Fruit fly (Drosophila melanogaster) whole organism, prepupa: ENCODE measurements around the gene Lsd-2.

Experiments used
- Blimp-1 ChIP-seq: fragments of 200-800 bp; sonication (Bioruptor generic); optimal IDR thresholded peaks from 3 replicates; lab custom pipeline; 2017; ENCODE audit warnings: missing biosample characterization, missing genetic modification characterization, mild to moderate bottlenecking, moderate library complexity, missing genetic modification reagents
- CG10631 ChIP-seq: fragments of 200-800 bp; sonication (Bioruptor generic); optimal IDR thresholded peaks from 2 replicates; lab custom pipeline; 2016; ENCODE audit warnings: missing biosample characterization, missing genetic modification characterization
- CG10669 ChIP-seq: fragments of 200-800 bp; sonication (Bioruptor generic); optimal IDR thresholded peaks from 3 replicates; lab custom pipeline; 2018; ENCODE audit warnings: missing biosample characterization, mild to moderate bottlenecking, missing genetic modification characterization, moderate library complexity
- CG11762 ChIP-seq: fragments of 200-800 bp; sonication (Bioruptor generic); optimal IDR thresholded peaks from 3 replicates; lab custom pipeline; 2016; ENCODE audit warnings: missing biosample characterization, missing genetic modification characterization; ENCODE audit not compliant: insufficient read depth
- CG11902 ChIP-seq: fragments of 200-800 bp; sonication (Bioruptor generic); optimal IDR thresholded peaks from 3 replicates; lab custom pipeline; 2016; ENCODE audit warnings: missing biosample characterization, missing genetic modification characterization
- CG15336 ChIP-seq: fragments of 200-800 bp; sonication (Bioruptor generic); IDR thresholded peaks from 2 replicates; pipeline ENCODE4 v1.3.6; 2022; ENCODE audit warnings: missing biosample characterization, missing genetic modification characterization
- CG16779 ChIP-seq: fragments of 200-800 bp; sonication (Bioruptor generic); optimal IDR thresholded peaks from 3 replicates; lab custom pipeline; 2017; ENCODE audit warnings: missing biosample characterization, mild to moderate bottlenecking, missing genetic modification characterization
- CG3032 ChIP-seq: fragments of 200-800 bp; optimal IDR thresholded peaks from 2 replicates; lab custom pipeline; 2019; ENCODE audit warnings: missing biosample characterization, mild to moderate bottlenecking, missing genetic modification characterization, moderate library complexity
- CG31627 ChIP-seq: fragments of 200-800 bp; sonication (Bioruptor generic); optimal IDR thresholded peaks from 3 replicates; lab custom pipeline; 2016; ENCODE audit warnings: missing biosample characterization, missing genetic modification characterization
- CG32006 ChIP-seq: fragments of 200-800 bp; sonication (Bioruptor generic); optimal IDR thresholded peaks from 3 replicates; lab custom pipeline; 2017; ENCODE audit warnings: missing biosample characterization, mild to moderate bottlenecking, missing genetic modification characterization
- CG34406 ChIP-seq: fragments of 200-800 bp; sonication (Bioruptor generic); optimal IDR thresholded peaks from 3 replicates; lab custom pipeline; 2016; ENCODE audit warnings: missing biosample characterization, missing genetic modification characterization
- CG3919 ChIP-seq: fragments of 200-800 bp; sonication (Bioruptor generic); optimal IDR thresholded peaks from 3 replicates; lab custom pipeline; 2016; ENCODE audit warnings: missing biosample characterization, missing genetic modification characterization
- CG4318 ChIP-seq: fragments of 200-800 bp; sonication (Bioruptor generic); optimal IDR thresholded peaks from 3 replicates; lab custom pipeline; 2017; ENCODE audit warnings: missing biosample characterization, mild to moderate bottlenecking, missing genetic modification characterization
- CG6163 ChIP-seq: fragments of 200-800 bp; sonication (Bioruptor generic); IDR thresholded peaks from 3 replicates; pipeline ENCODE4 v1.3.6; 2022; ENCODE audit warnings: missing biosample characterization, missing genetic modification characterization
- CG6276 ChIP-seq: fragments of 200-800 bp; sonication (Bioruptor generic); optimal IDR thresholded peaks from 2 replicates; lab custom pipeline; 2017; ENCODE audit warnings: missing biosample characterization, mild to moderate bottlenecking, missing genetic modification characterization
- CG6792 ChIP-seq: fragments of 200-800 bp; sonication (Bioruptor generic); optimal IDR thresholded peaks from 3 replicates; lab custom pipeline; 2016; ENCODE audit warnings: missing biosample characterization, missing genetic modification characterization
- CG6808 ChIP-seq: fragments of 200-800 bp; sonication (Bioruptor generic); optimal IDR thresholded peaks from 3 replicates; lab custom pipeline; 2017; ENCODE audit warnings: missing biosample characterization, missing genetic modification characterization, mild to moderate bottlenecking, moderate library complexity, missing genetic modification reagents
- CG6854 ChIP-seq: fragments of 200-800 bp; sonication (Bioruptor generic); optimal IDR thresholded peaks from 2 replicates; lab custom pipeline; 2017; ENCODE audit warnings: missing biosample characterization, mild to moderate bottlenecking, missing genetic modification characterization
- CG7368 ChIP-seq: fragments of 200-800 bp; sonication (Bioruptor generic); optimal IDR thresholded peaks from 3 replicates; lab custom pipeline; 2016; ENCODE audit warnings: missing biosample characterization, missing genetic modification characterization
- CG8119 ChIP-seq: fragments of 200-800 bp; sonication (Bioruptor generic); IDR thresholded peaks from 3 replicates; pipeline ENCODE4 v1.3.6; 2022; ENCODE audit warnings: missing biosample characterization, missing genetic modification characterization
- CG8319 ChIP-seq: fragments of 200-800 bp; sonication (Bioruptor generic); optimal IDR thresholded peaks from 3 replicates; lab custom pipeline; 2016; ENCODE audit warnings: missing biosample characterization, missing genetic modification characterization
- CG8632 ChIP-seq: fragments of 200-800 bp; sonication (Bioruptor generic); optimal IDR thresholded peaks from 3 replicates; lab custom pipeline; 2016; ENCODE audit warnings: missing biosample characterization, missing genetic modification characterization
- CG9139 ChIP-seq: fragments of 200-800 bp; sonication (Bioruptor generic); optimal IDR thresholded peaks from 3 replicates; lab custom pipeline; 2017; ENCODE audit warnings: missing biosample characterization, mild to moderate bottlenecking, missing genetic modification characterization
- Eip78C ChIP-seq: fragments of 200-800 bp; sonication (Bioruptor generic); peaks from one replicate; lab custom pipeline; 2016; ENCODE audit warnings: missing biosample characterization, missing genetic modification characterization
- Eip93F ChIP-seq: fragments of 200-800 bp; sonication (Bioruptor generic); optimal IDR thresholded peaks from 2 replicates; lab custom pipeline; 2016; ENCODE audit warnings: missing biosample characterization, mild to moderate bottlenecking, missing genetic modification characterization
- Ets21C ChIP-seq: fragments of 200-800 bp; sonication (Bioruptor generic); optimal IDR thresholded peaks from 3 replicates; lab custom pipeline; 2016; ENCODE audit warnings: missing biosample characterization, missing genetic modification characterization
- Gug ChIP-seq: fragments of 200-800 bp; sonication (Bioruptor generic); IDR thresholded peaks from 2 replicates; pipeline ENCODE4 v1.3.6; 2022; ENCODE audit warnings: missing biosample characterization, missing genetic modification characterization
- Hr38 ChIP-seq: sonication (Bioruptor generic); optimal IDR thresholded peaks from 2 replicates; lab custom pipeline; 2016; ENCODE audit warnings: missing biosample characterization, missing genetic modification characterization
- Hr39 ChIP-seq: fragments of 200-800 bp; sonication (Bioruptor generic); optimal IDR thresholded peaks from 2 replicates; lab custom pipeline; 2016; ENCODE audit warnings: missing biosample characterization, missing genetic modification characterization
- Hr4 ChIP-seq: fragments of 200-800 bp; sonication (Bioruptor generic); optimal IDR thresholded peaks from 3 replicates; lab custom pipeline; 2016; ENCODE audit warnings: missing biosample characterization, missing genetic modification characterization
- Lpt ChIP-seq: fragments of 200-800 bp; sonication (Bioruptor generic); optimal IDR thresholded peaks from 3 replicates; lab custom pipeline; 2016; ENCODE audit warnings: missing biosample characterization, missing genetic modification characterization
- Met ChIP-seq: fragments of 200-800 bp; sonication (Bioruptor generic); optimal IDR thresholded peaks from 3 replicates; lab custom pipeline; 2016; ENCODE audit warnings: missing biosample characterization, missing genetic modification characterization
- OdsH ChIP-seq: fragments of 200-800 bp; sonication (Bioruptor generic); optimal IDR thresholded peaks from 3 replicates; lab custom pipeline; 2016; ENCODE audit warnings: missing biosample characterization, missing genetic modification characterization
- Smox ChIP-seq: fragments of 200-800 bp; sonication (Bioruptor generic); optimal IDR thresholded peaks from 3 replicates; lab custom pipeline; 2016; ENCODE audit warnings: missing biosample characterization, missing genetic modification characterization
- Sox102F ChIP-seq: fragments of 200-800 bp; sonication (Bioruptor generic); optimal IDR thresholded peaks from 2 replicates; lab custom pipeline; 2016; ENCODE audit warnings: missing biosample characterization, mild to moderate bottlenecking, missing genetic modification characterization
- Sox15 ChIP-seq: fragments of 200-800 bp; sonication (Bioruptor generic); optimal IDR thresholded peaks from 3 replicates; lab custom pipeline; 2016; ENCODE audit warnings: missing biosample characterization, missing genetic modification characterization
- cyc ChIP-seq: fragments of 200-800 bp; sonication (Bioruptor generic); optimal IDR thresholded peaks from 3 replicates; lab custom pipeline; 2016; ENCODE audit warnings: missing biosample characterization, missing genetic modification characterization
- dac ChIP-seq: fragments of 200-800 bp; sonication (Bioruptor generic); optimal IDR thresholded peaks from 2 replicates; lab custom pipeline; 2017; ENCODE audit warnings: missing biosample characterization, mild to moderate bottlenecking, missing genetic modification characterization
- dsx ChIP-seq: fragments of 200-800 bp; optimal IDR thresholded peaks from 3 replicates; lab custom pipeline; 2019; ENCODE audit warnings: missing biosample characterization, mild to moderate bottlenecking, missing genetic modification characterization, moderate library complexity; ENCODE audit not compliant: poor library complexity, severe bottlenecking
- eg ChIP-seq: fragments of 200-800 bp; sonication (Bioruptor generic); IDR thresholded peaks from 3 replicates; pipeline ENCODE4 v1.3.6; 2022; ENCODE audit warnings: missing biosample characterization, missing genetic modification characterization
- esn ChIP-seq: fragments of 200-800 bp; sonication (Bioruptor generic); optimal IDR thresholded peaks from 2 replicates; lab custom pipeline; 2016; ENCODE audit warnings: missing biosample characterization, mild to moderate bottlenecking, missing genetic modification characterization, moderate library complexity
- fd59A ChIP-seq: fragments of 200-800 bp; sonication (Bioruptor generic); optimal IDR thresholded peaks from 2 replicates; lab custom pipeline; 2017; ENCODE audit warnings: missing biosample characterization, mild to moderate bottlenecking, missing genetic modification characterization, missing genetic modification reagents
- fd85E ChIP-seq: fragments of 200-800 bp; sonication (Bioruptor generic); optimal IDR thresholded peaks from 3 replicates; lab custom pipeline; 2016; ENCODE audit warnings: missing biosample characterization, missing genetic modification characterization
- fkh ChIP-seq: fragments of 200-800 bp; sonication (Bioruptor generic); optimal IDR thresholded peaks from 3 replicates; lab custom pipeline; 2017; ENCODE audit warnings: missing biosample characterization, mild to moderate bottlenecking, missing genetic modification characterization, moderate library complexity
- net ChIP-seq: fragments of 200-800 bp; sonication (Bioruptor generic); optimal IDR thresholded peaks from 3 replicates; lab custom pipeline; 2016; ENCODE audit warnings: missing biosample characterization, missing genetic modification characterization
- pdm3 ChIP-seq: fragments of 200-800 bp; sonication (Bioruptor generic); optimal IDR thresholded peaks from 3 replicates; lab custom pipeline; 2016; ENCODE audit warnings: missing biosample characterization, missing genetic modification characterization
- salr ChIP-seq, 2 experiments: fragments of 200-800 bp; sonication (Bioruptor generic); optimal IDR thresholded peaks; 3 replicates each; lab custom pipeline; 2016 to 2018; ENCODE audit warnings: missing biosample characterization in 2 of 2, missing genetic modification characterization in 2 of 2, mild to moderate bottlenecking in 1 of 2
- spab ChIP-seq: fragments of 200-800 bp; sonication (Bioruptor generic); optimal IDR thresholded peaks from 2 replicates; lab custom pipeline; 2017; ENCODE audit warnings: missing biosample characterization, mild to moderate bottlenecking, missing genetic modification characterization, missing genetic modification reagents
- ss ChIP-seq, 2 experiments: fragments of 200-800 bp; sonication (Bioruptor generic); optimal IDR thresholded peaks; 2 replicates in 1 of 2; 3 replicates in 1 of 2; lab custom pipeline; 2017 to 2018; ENCODE audit warnings: mild to moderate bottlenecking in 2 of 2, missing biosample characterization in 2 of 2, missing genetic modification characterization in 2 of 2, moderate library complexity in 1 of 2
- topi ChIP-seq: fragments of 200-800 bp; sonication (Bioruptor generic); optimal IDR thresholded peaks from 3 replicates; lab custom pipeline; 2016; ENCODE audit warnings: missing biosample characterization, missing genetic modification characterization
- vri ChIP-seq: fragments of 200-800 bp; sonication (Bioruptor generic); optimal IDR thresholded peaks from 3 replicates; lab custom pipeline; 2016; ENCODE audit warnings: missing biosample characterization, mild to moderate bottlenecking, missing genetic modification characterization

Lsd-2 gene

DNA sequence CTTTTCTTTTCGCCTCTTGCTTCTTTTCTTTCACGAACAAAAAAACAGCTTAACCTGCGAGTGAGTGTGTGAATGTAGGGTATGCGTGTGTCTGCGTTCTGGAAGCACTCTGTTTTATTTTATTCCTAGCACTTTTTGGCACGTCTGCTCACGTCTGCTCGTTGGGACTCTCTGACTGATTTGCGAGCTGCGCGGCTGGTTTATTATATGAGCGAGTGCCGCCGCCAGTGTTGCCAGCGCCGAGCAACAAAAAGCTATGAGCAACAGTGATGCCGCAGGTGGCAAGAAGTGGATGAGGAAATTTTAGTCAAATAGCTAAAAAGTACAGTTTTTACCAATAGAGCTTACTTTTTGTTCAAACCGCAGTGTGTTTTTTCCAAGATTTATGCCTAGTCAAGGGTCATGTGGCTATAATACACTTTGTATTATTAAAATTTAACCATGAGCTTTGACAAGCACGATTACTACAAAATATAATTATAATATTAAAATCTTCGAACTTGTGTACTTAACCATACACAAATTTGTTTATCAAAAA, at the start of gene Lsd-2:
TSS of gene Lsd-2 (minus strand) at position 183 of the 538 bp plus-strand sequence.
- no peak for TF ChIP-seq CG11902 (GFP tag; lab: Kevin White, UChicago)
- no peak for TF ChIP-seq CG3032 (tag; lab: Kevin White, UChicago)
- no peak for TF ChIP-seq Hr39
- TF ChIP-seq CG8632 (GFP tag; lab: Kevin White, UChicago): no peak
- peak; percentile 17 for TF ChIP-seq topi (GFP tag; lab: Kevin White, UChicago)
- peak; percentile 42 for TF ChIP-seq CG16779 (tag; lab: Kevin White, UChicago)
- TF ChIP-seq CG15336 (GFP tag; lab: Robert Waterston, UW): peak; percentile 59
- TF ChIP-seq CG7368 (GFP tag; lab: Kevin White, UChicago): peak; percentile 40
- no peak for TF ChIP-seq CG6276 (GFP tag; lab: Kevin White, UChicago)
- TF ChIP-seq Gug (GFP tag; lab: Robert Waterston, UW): no peak
- TF ChIP-seq OdsH (GFP tag; lab: Kevin White, UChicago): no peak
- no peak for TF ChIP-seq Eip93F (GFP tag; lab: Kevin White, UChicago)
- peak; percentile 7 for TF ChIP-seq CG10669 (GFP tag; lab: Kevin White, UChicago)
- TF ChIP-seq fd85E (GFP tag; lab: Kevin White, UChicago): no peak
- peak; percentile 13 for TF ChIP-seq pdm3 (GFP tag; lab: Kevin White, UChicago)
- peak; percentile 3 to 55 for TF ChIP-seq ss (GFP tag; optimal IDR thresholded peaks at IDR 0.05; lab: Kevin White, UChicago)
- peak in 1 of 2 experiments; percentile 21 for TF ChIP-seq salr (GFP tag; optimal IDR thresholded peaks at IDR 0.05; lab: Kevin White, UChicago)
- TF ChIP-seq Hr4 (GFP tag; lab: Kevin White, UChicago): peak; percentile 20
- no peak for TF ChIP-seq Lpt (GFP tag; lab: Kevin White, UChicago)
- no peak for TF ChIP-seq Hr38 (GFP tag; lab: Kevin White, UChicago)
- TF ChIP-seq CG6792: no peak
- peak; percentile 47 for TF ChIP-seq CG6808 (GFP tag; lab: Kevin White, UChicago)
- peak; percentile 25 for TF ChIP-seq esn (GFP tag; lab: Kevin White, UChicago)
- TF ChIP-seq CG3919: peak; percentile 41
- TF ChIP-seq CG4318 (GFP tag; lab: Kevin White, UChicago): peak; percentile 24
- no peak for TF ChIP-seq spab (GFP tag; lab: Kevin White, UChicago)
- TF ChIP-seq Ets21C (GFP tag; lab: Kevin White, UChicago): peak; percentile 14
- TF ChIP-seq CG11762: no peak
- peak; percentile 32 for TF ChIP-seq CG6854 (GFP tag; lab: Kevin White, UChicago)
- TF ChIP-seq CG31627 (GFP tag; lab: Kevin White, UChicago): peak; percentile 9
- peak; percentile 70 for TF ChIP-seq vri (GFP tag; lab: Kevin White, UChicago)
- peak; percentile 31 for TF ChIP-seq CG32006 (GFP tag; lab: Kevin White, UChicago)
- TF ChIP-seq CG6163 (GFP tag; lab: Robert Waterston, UW): peak; percentile 67; the same call in 2 of the 3 replicates
- peak; percentile 67 for TF ChIP-seq Eip78C (GFP tag; lab: Kevin White, UChicago)
- TF ChIP-seq fd59A (GFP tag; lab: Kevin White, UChicago): peak; percentile 9
- peak; percentile 37 for TF ChIP-seq net
- TF ChIP-seq Smox (GFP tag; lab: Kevin White, UChicago): no peak
- peak; percentile 41; the same call in 2 of the 3 replicates for TF ChIP-seq CG8119 (GFP tag; lab: Robert Waterston, UW)
- TF ChIP-seq Sox102F (GFP tag; lab: Kevin White, UChicago): peak; percentile 48
- TF ChIP-seq Met: peak; percentile 13
- TF ChIP-seq dsx (GFP tag; lab: Kevin White, UChicago): peak; percentile 30
- peak; percentile 42 for TF ChIP-seq CG9139 (GFP tag; lab: Kevin White, UChicago)
- peak; percentile 56; the same call in 2 of the 3 replicates for TF ChIP-seq eg
- TF ChIP-seq fkh (GFP tag; lab: Kevin White, UChicago): peak; percentile 12
- no peak for TF ChIP-seq CG8319 (GFP tag; lab: Kevin White, UChicago)
- no peak for TF ChIP-seq cyc
- no peak for TF ChIP-seq Sox15 (GFP tag; lab: Kevin White, UChicago)
- TF ChIP-seq dac (GFP tag; lab: Kevin White, UChicago): no peak
- TF ChIP-seq CG34406 (GFP tag; lab: Kevin White, UChicago): no peak
- no peak for TF ChIP-seq Blimp-1
- peak; percentile 0 for TF ChIP-seq CG10631 (GFP tag; lab: Kevin White, UChicago)
